Fruit fly (Drosophila melanogaster): ENCODE data around the gene CG17568.

Gene CG17568

dm6 chr2L:19185676-19186239 lies 4.3 kb upstream of the CG17568 start, which contains the start of the genes gammaTub37C and pigeon (continued):
- TF ChIP-seq PHDP (tag; optimal IDR thresholded peaks at IDR 0.05) (peak; percentile 6), CG2712 (tag; optimal IDR thresholded peaks at IDR 0.05) (peak; percentile 37), Bgb (GFP tag; IDR thresholded peaks at IDR 0.05; ENCODE audit: partially characterized antibody) (peak; percentile 27; the same call in 1 of the 2 replicates), CoRest (tag; optimal IDR thresholded peaks at IDR 0.05) (peak; percentile 50), Blimp-1 (GFP tag; optimal IDR thresholded peaks at IDR 0.05) (no peak), Med (GFP tag) (peak; percentile 77), BEAF-32 (GFP tag; optimal IDR thresholded peaks at IDR 0.05) (peak; percentile 13), Max (GFP tag; optimal IDR thresholded peaks at IDR 0.05) (peak; percentile 21), CG15696 (tag; optimal IDR thresholded peaks at IDR 0.05) (no peak), CG1603 (tag; optimal IDR thresholded peaks at IDR 0.05) (peak; percentile 51), Hmx (GFP tag; optimal IDR thresholded peaks at IDR 0.05) (no peak), YL-1 (GFP tag; optimal IDR thresholded peaks at IDR 0.05) (peak; percentile 67), stwl (tag; optimal IDR thresholded peaks at IDR 0.05) (peak; percentile 71), pzg (GFP tag; optimal IDR thresholded peaks at IDR 0.05) (peak; percentile 60), Myb (GFP tag; optimal IDR thresholded peaks at IDR 0.05) (peak; percentile 97), CG5180 (GFP tag; optimal IDR thresholded peaks at IDR 0.05) (peak; percentile 8), trem (tag; optimal IDR thresholded peaks at IDR 0.05) (peak; percentile 51), CG2678 (tag; optimal IDR thresholded peaks at IDR 0.05) (no peak), Pdp1 (GFP tag; optimal IDR thresholded peaks at IDR 0.05) (peak in 1 of 2 experiments; percentile 34), CG6254 (GFP tag; optimal IDR thresholded peaks at IDR 0.05) (peak; percentile 100), Lhr (GFP tag; optimal IDR thresholded peaks at IDR 0.05) (peak; percentile 45), MESR4 (GFP tag; optimal IDR thresholded peaks at IDR 0.05) (peak; percentile 65), row (GFP tag; IDR thresholded peaks at IDR 0.05) (peak; percentile 30; the same call in 1 of the 3 replicates), crc (GFP tag; optimal IDR thresholded peaks at IDR 0.05) (no peak), CG30020 (tag; optimal IDR thresholded peaks at IDR 0.05) (peak; percentile 52), crp (GFP tag; optimal IDR thresholded peaks at IDR 0.05) (no peak), CG12155 (GFP tag; optimal IDR thresholded peaks at IDR 0.05) (no peak), Dp (GFP tag; optimal IDR thresholded peaks at IDR 0.05) (peak; percentile 53), insv (GFP tag; optimal IDR thresholded peaks at IDR 0.05) (peak in 1 of 2 experiments; percentile 5), CG18262 (tag; optimal IDR thresholded peaks at IDR 0.05) (peak; percentile 14), jumu (GFP tag; optimal IDR thresholded peaks at IDR 0.05) (no peak), CG7357 (GFP tag; IDR thresholded peaks at IDR 0.05) (no peak), slp2 (GFP tag; optimal IDR thresholded peaks at IDR 0.05) (no peak), Asciz (GFP tag; optimal IDR thresholded peaks at IDR 0.05) (peak; percentile 14), CG3995 (GFP tag; optimal IDR thresholded peaks at IDR 0.05) (peak; percentile 57), CG17385 (GFP tag; optimal IDR thresholded peaks at IDR 0.05) (peak; percentile 24), MBD-R2 (GFP tag; IDR thresholded peaks at IDR 0.05) (peak; percentile 89), CG10431 (GFP tag; optimal IDR thresholded peaks at IDR 0.05) (peak; percentile 39), CG15514 (GFP tag; optimal IDR thresholded peaks at IDR 0.05) (peak; percentile 34), HmgZ (tag; optimal IDR thresholded peaks at IDR 0.05) (peak; percentile 15), gfzf (GFP tag; optimal IDR thresholded peaks at IDR 0.05) (peak; percentile 84), CG17186 (GFP tag; optimal IDR thresholded peaks at IDR 0.05) (peak; percentile 9), E2f2 (GFP tag; IDR thresholded peaks at IDR 0.05) (0 out of 2 replicates have a peak, but pooled peaks have one; percentile 33), CG17912 (GFP tag; optimal IDR thresholded peaks at IDR 0.05) (peak; percentile 1), eyg (GFP tag; optimal IDR thresholded peaks at IDR 0.05) (no peak), CG12659 (GFP tag; optimal IDR thresholded peaks at IDR 0.05) (peak; percentile 49), Xbp1 (GFP tag; optimal IDR thresholded peaks at IDR 0.05) (peak; percentile 8), CG4730 (GFP tag; IDR thresholded peaks at IDR 0.05) (no peak)
